1 fruit fly cellular context compared by ENCODE assay signal in genomic region chr3L:16610201-16610600, dm6.
TF ChIP-seq lines count a peak whose summit lies in the region.

TSS of gene Prosbeta6 (minus strand) at chr3L:16610418.

TF ChIP-seq in whole organism, embryonic, 481 proteins besides CTCF, POLR2A, EP300 and RAD21 (continued from another document):
- no peak for TF ChIP-seq insv (GFP tag; optimal IDR thresholded peaks at IDR 0.05; lab: Kevin White, UChicago)
- no peak for TF ChIP-seq wor (GFP tag; IDR thresholded peaks at IDR 0.05; lab: Robert Waterston, UW)
- TF ChIP-seq ems (GFP tag; optimal IDR thresholded peaks at IDR 0.05; lab: Kevin White, UChicago): no peak
- no peak for TF ChIP-seq maf-S (GFP tag; optimal IDR thresholded peaks at IDR 0.05; lab: Kevin White, UChicago)
- 0 out of 2 replicates have a peak, but pooled peaks have one; percentile 45 for TF ChIP-seq sna (GFP tag; IDR thresholded peaks at IDR 0.05; lab: Robert Waterston, UW; ENCODE audit: partially characterized antibody)
- TF ChIP-seq pzg (GFP tag; optimal IDR thresholded peaks at IDR 0.05; lab: Kevin White, UChicago): peak; percentile 66
- TF ChIP-seq Trl (optimal IDR thresholded peaks at IDR 0.05; lab: Kevin White, UChicago): no peak
- TF ChIP-seq Trl (GFP tag; optimal IDR thresholded peaks at IDR 0.05; lab: Kevin White, UChicago): no peak
- TF ChIP-seq CG2129 (GFP tag; IDR thresholded peaks at IDR 0.05; lab: Robert Waterston, UW; ENCODE audit: partially characterized antibody): 0 out of 2 replicates have a peak, but pooled peaks have one; percentile 12
- no peak for TF ChIP-seq Ravus (GFP tag; IDR thresholded peaks at IDR 0.05; lab: Robert Waterston, UW)
- no peak for TF ChIP-seq CG10979 (tag; optimal IDR thresholded peaks at IDR 0.05; lab: Kevin White, UChicago)
- TF ChIP-seq bbx (GFP tag; IDR thresholded peaks at IDR 0.05; lab: Robert Waterston, UW; ENCODE audit: partially characterized antibody): peak; percentile 45; the same call in 1 of the 2 replicates
- peak; percentile 54; the same call in 1 of the 2 replicates for TF ChIP-seq unc-4 (GFP tag; IDR thresholded peaks at IDR 0.05; lab: Robert Waterston, UW; ENCODE audit: partially characterized antibody)
- TF ChIP-seq HLH3B (GFP tag; IDR thresholded peaks at IDR 0.05; lab: Robert Waterston, UW): no peak
- peak; percentile 44; the same call in 2 of the 3 replicates for TF ChIP-seq CG16813 (GFP tag; IDR thresholded peaks at IDR 0.05; lab: Robert Waterston, UW; ENCODE audit: partially characterized antibody)
- TF ChIP-seq Pdp1 (GFP tag; optimal IDR thresholded peaks at IDR 0.05; lab: Kevin White, UChicago): no peak
- TF ChIP-seq CG4424 (GFP tag; optimal IDR thresholded peaks at IDR 0.05; lab: Kevin White, UChicago): no peak
- TF ChIP-seq org-1 (GFP tag; optimal IDR thresholded peaks at IDR 0.05; lab: Kevin White, UChicago): no peak
- TF ChIP-seq CG9876 (GFP tag; optimal IDR thresholded peaks at IDR 0.05; lab: Kevin White, UChicago): no peak
- no peak for TF ChIP-seq fu2 (GFP tag; optimal IDR thresholded peaks at IDR 0.05; lab: Kevin White, UChicago)
- peak; percentile 59 for TF ChIP-seq Scr (GFP tag; IDR thresholded peaks at IDR 0.05; lab: Robert Waterston, UW; ENCODE audit: partially characterized antibody)
- no peak for TF ChIP-seq CG13123 (GFP tag; optimal IDR thresholded peaks at IDR 0.05; lab: Kevin White, UChicago)
- TF ChIP-seq CG10565 (GFP tag; optimal IDR thresholded peaks at IDR 0.05; lab: Kevin White, UChicago): no peak
- TF ChIP-seq Bteb2 (GFP tag; optimal IDR thresholded peaks at IDR 0.05; lab: Kevin White, UChicago): no peak
- TF ChIP-seq gfzf (GFP tag; optimal IDR thresholded peaks at IDR 0.05; lab: Kevin White, UChicago): peak; percentile 69
- TF ChIP-seq dpn (GFP tag; optimal IDR thresholded peaks at IDR 0.05; lab: Kevin White, UChicago): no peak
- TF ChIP-seq CG11560 (tag; IDR thresholded peaks at IDR 0.05; lab: Robert Waterston, UW): no peak
- TF ChIP-seq Dref (GFP tag; IDR thresholded peaks at IDR 0.05; lab: Robert Waterston, UW): peak; percentile 71
- TF ChIP-seq CG12942 (GFP tag; optimal IDR thresholded peaks at IDR 0.05; lab: Kevin White, UChicago): no peak
- no peak for TF ChIP-seq nerfin-2 (GFP tag; IDR thresholded peaks at IDR 0.05; lab: Robert Waterston, UW; ENCODE audit: partially characterized antibody)
- no peak for TF ChIP-seq Atf-2 (GFP tag; optimal IDR thresholded peaks at IDR 0.05; lab: Kevin White, UChicago)
- TF ChIP-seq Blimp-1 (GFP tag; optimal IDR thresholded peaks at IDR 0.05; lab: Kevin White, UChicago): no peak
- peak; percentile 27 for TF ChIP-seq CG14710 (tag; optimal IDR thresholded peaks at IDR 0.05; lab: Kevin White, UChicago)
- no peak for TF ChIP-seq inv (GFP tag; IDR thresholded peaks at IDR 0.05; lab: Robert Waterston, UW; ENCODE audit: partially characterized antibody)
- no peak for TF ChIP-seq Dip3 (GFP tag; optimal IDR thresholded peaks at IDR 0.05; lab: Kevin White, UChicago)
- TF ChIP-seq CG15479 (GFP tag; optimal IDR thresholded peaks at IDR 0.05; lab: Kevin White, UChicago): no peak
- TF ChIP-seq sug (tag; optimal IDR thresholded peaks at IDR 0.05; lab: Kevin White, UChicago): no peak
- TF ChIP-seq disco-r (GFP tag; optimal IDR thresholded peaks at IDR 0.05; lab: Kevin White, UChicago): no peak
- no peak for TF ChIP-seq Chrac-16 (GFP tag; optimal IDR thresholded peaks at IDR 0.05; lab: Kevin White, UChicago)
- TF ChIP-seq CG17829 (tag; optimal IDR thresholded peaks at IDR 0.05; lab: Kevin White, UChicago): peak; percentile 10
- TF ChIP-seq CG31441 (GFP tag; IDR thresholded peaks at IDR 0.05; lab: Robert Waterston, UW): no peak
- no peak for TF ChIP-seq p53 (GFP tag; optimal IDR thresholded peaks at IDR 0.05; lab: Kevin White, UChicago)
- TF ChIP-seq tin (GFP tag; optimal IDR thresholded peaks at IDR 0.05; lab: Kevin White, UChicago): no peak
- TF ChIP-seq CG7745 (tag; optimal IDR thresholded peaks at IDR 0.05; lab: Kevin White, UChicago): no peak
- TF ChIP-seq CG34224 (GFP tag; IDR thresholded peaks at IDR 0.05; lab: Robert Waterston, UW; ENCODE audit: partially characterized antibody): peak; percentile 50; the same call in 2 of the 3 replicates
- TF ChIP-seq mld (GFP tag; IDR thresholded peaks at IDR 0.05; lab: Robert Waterston, UW; ENCODE audit: partially characterized antibody): no peak
- TF ChIP-seq CG1792 (GFP tag; optimal IDR thresholded peaks at IDR 0.05; lab: Kevin White, UChicago): no peak
- TF ChIP-seq CG15601 (tag; optimal IDR thresholded peaks at IDR 0.05; lab: Kevin White, UChicago): no peak
- no peak for TF ChIP-seq twi (tag; optimal IDR thresholded peaks at IDR 0.05; lab: Kevin White, UChicago)
- no peak for TF ChIP-seq CG30431 (GFP tag; optimal IDR thresholded peaks at IDR 0.05; lab: Kevin White, UChicago)
- no peak for TF ChIP-seq pfk (GFP tag; optimal IDR thresholded peaks at IDR 0.05; lab: Kevin White, UChicago)
- no peak for TF ChIP-seq Hr39 (optimal IDR thresholded peaks at IDR 0.05; lab: Kevin White, UChicago)
- no peak for TF ChIP-seq z (GFP tag; IDR thresholded peaks at IDR 0.05; lab: Robert Waterston, UW)
- no peak for TF ChIP-seq knrl (GFP tag; IDR thresholded peaks at IDR 0.05; lab: Robert Waterston, UW; ENCODE audit: partially characterized antibody)
- no peak for TF ChIP-seq repo (GFP tag; optimal IDR thresholded peaks at IDR 0.05; lab: Kevin White, UChicago)
- peak; percentile 60; the same call in 1 of the 3 replicates for TF ChIP-seq CG6791 (GFP tag; IDR thresholded peaks at IDR 0.05; lab: Robert Waterston, UW; ENCODE audit: partially characterized antibody)
- TF ChIP-seq CG12769 (tag; optimal IDR thresholded peaks at IDR 0.05; lab: Kevin White, UChicago): no peak
- TF ChIP-seq CG6272 (GFP tag; IDR thresholded peaks at IDR 0.05; lab: Robert Waterston, UW): no peak
- TF ChIP-seq HmgZ (tag; optimal IDR thresholded peaks at IDR 0.05; lab: Kevin White, UChicago): peak; percentile 5
- TF ChIP-seq trem (tag; optimal IDR thresholded peaks at IDR 0.05; lab: Kevin White, UChicago): peak; percentile 55
- peak; percentile 45 for TF ChIP-seq stwl (tag; optimal IDR thresholded peaks at IDR 0.05; lab: Kevin White, UChicago)
- TF ChIP-seq sd (tag; optimal IDR thresholded peaks at IDR 0.05; lab: Kevin White, UChicago): peak; percentile 45
- TF ChIP-seq CG10543 (GFP tag; optimal IDR thresholded peaks at IDR 0.05; lab: Kevin White, UChicago): no peak
- TF ChIP-seq tgo (GFP tag; IDR thresholded peaks at IDR 0.05; lab: Robert Waterston, UW): no peak
- no peak for TF ChIP-seq CG1602 (GFP tag; optimal IDR thresholded peaks at IDR 0.05; lab: Kevin White, UChicago)
- no peak for TF ChIP-seq CG8281 (tag; optimal IDR thresholded peaks at IDR 0.05; lab: Kevin White, UChicago)
- TF ChIP-seq CG30020 (tag; optimal IDR thresholded peaks at IDR 0.05; lab: Kevin White, UChicago): peak; percentile 14
- no peak for TF ChIP-seq crp (GFP tag; optimal IDR thresholded peaks at IDR 0.05; lab: Kevin White, UChicago)
- TF ChIP-seq CG1024 (GFP tag; IDR thresholded peaks at IDR 0.05; lab: Robert Waterston, UW): no peak
- no peak for TF ChIP-seq CG18011 (GFP tag; optimal IDR thresholded peaks at IDR 0.05; lab: Kevin White, UChicago)
- no peak for TF ChIP-seq onecut (GFP tag; IDR thresholded peaks at IDR 0.05; lab: Robert Waterston, UW)
- TF ChIP-seq lbe (GFP tag; optimal IDR thresholded peaks at IDR 0.05; lab: Kevin White, UChicago): peak; percentile 15
- TF ChIP-seq CG3995 (GFP tag; optimal IDR thresholded peaks at IDR 0.05; lab: Kevin White, UChicago): peak; percentile 26
- TF ChIP-seq bigmax (GFP tag; optimal IDR thresholded peaks at IDR 0.05; lab: Kevin White, UChicago): peak; percentile 56
- TF ChIP-seq amos (GFP tag; IDR thresholded peaks at IDR 0.05; lab: Robert Waterston, UW; ENCODE audit: partially characterized antibody): peak; percentile 62
- no peak for TF ChIP-seq Hmx (GFP tag; optimal IDR thresholded peaks at IDR 0.05; lab: Kevin White, UChicago)
- no peak for TF ChIP-seq CG10462 (GFP tag; optimal IDR thresholded peaks at IDR 0.05; lab: Kevin White, UChicago)
- TF ChIP-seq CG2678 (tag; optimal IDR thresholded peaks at IDR 0.05; lab: Kevin White, UChicago): no peak
- TF ChIP-seq CG12071 (GFP tag; optimal IDR thresholded peaks at IDR 0.05; lab: Kevin White, UChicago): no peak
- no peak for TF ChIP-seq CG14050 (GFP tag; IDR thresholded peaks at IDR 0.05; lab: Robert Waterston, UW)
- peak; percentile 53; the same call in 1 of the 3 replicates for TF ChIP-seq Doc3 (GFP tag; IDR thresholded peaks at IDR 0.05; lab: Robert Waterston, UW; ENCODE audit: partially characterized antibody)
